Worm (Caenorhabditis elegans) whole organism, L2 larva: ENCODE data around the gene acs-2.
A peak's percentile ranks its signal among the peaks of the same experiment; 100 is the strongest.

Experiments
- elt-1 ChIP-seq: fragments of 150-350 bp; optimal IDR thresholded peaks from 2 replicates; lab custom pipeline; 2014; ENCODE audit warnings: missing biosample characterization, missing genetic modification characterization
- lsy-2 ChIP-seq, 2 experiments: fragments of 150-350 bp in 1 of 2; sonication (generic microtip) in 1 of 2; optimal IDR thresholded peaks; 2 replicates each; lab custom pipeline; 2014 to 2017; ENCODE audit warnings: missing biosample characterization in 2 of 2, missing genetic modification characterization in 2 of 2
- nhr-77 ChIP-seq: fragments of 150-350 bp; optimal IDR thresholded peaks from 2 replicates; lab custom pipeline; 2014; ENCODE audit warnings: missing biosample characterization, missing genetic modification characterization
- snpc-4 ChIP-seq: fragments of 150-350 bp; optimal IDR thresholded peaks from 2 replicates; lab custom pipeline; 2014; ENCODE audit warnings: missing biosample characterization, missing genetic modification characterization
- unc-39 ChIP-seq: fragments of 150-350 bp; optimal IDR thresholded peaks from 2 replicates; lab custom pipeline; 2014; ENCODE audit warnings: missing biosample characterization, missing genetic modification characterization
- ztf-11 ChIP-seq: sonication (generic microtip); optimal IDR thresholded peaks from 2 replicates; lab custom pipeline; 2017; ENCODE audit warnings: missing biosample characterization, missing genetic modification characterization

DNA sequence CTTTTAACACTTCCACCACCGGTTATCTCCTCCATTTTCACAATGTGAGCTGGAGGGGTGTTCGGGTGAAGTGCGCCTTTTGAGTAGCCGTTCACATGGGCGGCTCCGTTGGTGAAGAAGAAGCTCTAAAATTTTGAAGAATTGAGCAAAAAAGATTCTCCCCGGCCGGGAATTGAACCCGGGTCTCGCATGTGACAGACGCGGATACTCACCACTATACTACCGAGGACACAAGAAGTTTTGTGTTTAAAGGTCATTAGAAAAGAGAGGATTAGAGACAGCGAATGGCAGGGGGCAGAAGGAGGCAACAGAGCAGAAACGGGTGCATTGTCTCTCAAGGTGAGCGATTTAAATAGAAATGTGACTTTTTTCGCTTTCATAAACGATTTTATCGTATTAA is 15.6 kb upstream of the acs-2 start:
- TF ChIP-seq snpc-4, result no peak
- TF ChIP-seq lsy-2 (tag; optimal IDR thresholded peaks at IDR 0.05; lab: Kevin White, UChicago), result peak; percentile 39 to 44
- TF ChIP-seq unc-39, result no peak
- TF ChIP-seq elt-1 (tag; lab: Kevin White, UChicago), result no peak
- no peak for TF ChIP-seq nhr-77 (tag; lab: Kevin White, UChicago)
- no peak for TF ChIP-seq ztf-11 (tag; lab: Kevin White, UChicago)
